Fruit fly (Drosophila melanogaster): ENCODE data around the gene naz.

naz gene

dm6 chr3R:18274328-18275098 is 54.2 kb downstream of the naz start, which contains the start of the genes Vps39 and eIF1A (continued):
- TF ChIP-seq CG14441 (GFP tag; IDR thresholded peaks at IDR 0.05) (no peak), Doc3 (GFP tag; IDR thresholded peaks at IDR 0.05; ENCODE audit: partially characterized antibody) (peak; percentile 84), CG34224 (GFP tag; IDR thresholded peaks at IDR 0.05; ENCODE audit: partially characterized antibody) (peak; percentile 93), hbn (GFP tag; IDR thresholded peaks at IDR 0.05; ENCODE audit: partially characterized antibody) (peak; percentile 81), Nf-YA (GFP tag; IDR thresholded peaks at IDR 0.05) (no peak), CG7556 (GFP tag; optimal IDR thresholded peaks at IDR 0.05) (peak; percentile 36), br (optimal IDR thresholded peaks at IDR 0.05) (no peak), CG7963 (GFP tag; IDR thresholded peaks at IDR 0.05; ENCODE audit: partially characterized antibody) (peak; percentile 66), CG43689 (GFP tag; IDR thresholded peaks at IDR 0.05) (no peak), MBD-R2 (GFP tag; IDR thresholded peaks at IDR 0.05) (peak; percentile 69), CG12391 (tag; optimal IDR thresholded peaks at IDR 0.05) (peak; percentile 58), Nf-YB (GFP tag; optimal IDR thresholded peaks at IDR 0.05) (no peak), Max (GFP tag; optimal IDR thresholded peaks at IDR 0.05) (peak; percentile 71), CG4854 (GFP tag; optimal IDR thresholded peaks at IDR 0.05) (no peak), ttk (GFP tag; IDR thresholded peaks at IDR 0.05) (no peak), CG10959 (GFP tag; IDR thresholded peaks at IDR 0.05) (no peak), CG6683 (GFP tag; optimal IDR thresholded peaks at IDR 0.05) (no peak), ase (GFP tag; IDR thresholded peaks at IDR 0.05) (no peak), CG12659 (GFP tag; optimal IDR thresholded peaks at IDR 0.05) (peak; percentile 73), fd96Cb (tag; optimal IDR thresholded peaks at IDR 0.05) (no peak), odd (GFP tag; optimal IDR thresholded peaks at IDR 0.05) (no peak), CG16779 (GFP tag; IDR thresholded peaks at IDR 0.05) (no peak), MESR4 (GFP tag; optimal IDR thresholded peaks at IDR 0.05) (peak; percentile 93), MTF-1 (GFP tag; optimal IDR thresholded peaks at IDR 0.05; ENCODE audit: borderline replicate concordance) (no peak), CG4282 (GFP tag; optimal IDR thresholded peaks at IDR 0.05) (no peak), Sox102F (GFP tag; optimal IDR thresholded peaks at IDR 0.05) (no peak), Bdp1 (GFP tag; optimal IDR thresholded peaks at IDR 0.05) (no peak), CG7928 (GFP tag; optimal IDR thresholded peaks at IDR 0.05) (no peak), tx (GFP tag; optimal IDR thresholded peaks at IDR 0.05) (peak; percentile 3), Scr (GFP tag; IDR thresholded peaks at IDR 0.05; ENCODE audit: partially characterized antibody) (peak; percentile 92), D19A (tag; optimal IDR thresholded peaks at IDR 0.05) (no peak), fd3F (GFP tag; optimal IDR thresholded peaks at IDR 0.05) (peak; percentile 27), ara (GFP tag; IDR thresholded peaks at IDR 0.05) (no peak), fru (optimal IDR thresholded peaks at IDR 0.05) (no peak), CG10366 (GFP tag; IDR thresholded peaks at IDR 0.05) (no peak; the same call in 1 of the 2 replicates), pnt (GFP tag; optimal IDR thresholded peaks at IDR 0.05) (no peak), sens-2 (GFP tag; IDR thresholded peaks at IDR 0.05) (no peak), nmo (GFP tag; optimal IDR thresholded peaks at IDR 0.05) (peak; percentile 64), NFAT (GFP tag; IDR thresholded peaks at IDR 0.05) (no peak), exex (tag; optimal IDR thresholded peaks at IDR 0.05) (no peak), CG11093 (GFP tag; IDR thresholded peaks at IDR 0.05) (no peak), CG42726 (GFP tag; IDR thresholded peaks at IDR 0.05; ENCODE audit: partially characterized antibody) (no peak), HLHmδ (GFP tag; optimal IDR thresholded peaks at IDR 0.05) (no peak), Blimp-1 (GFP tag; optimal IDR thresholded peaks at IDR 0.05) (no peak), CG2120 (GFP tag; optimal IDR thresholded peaks at IDR 0.05) (peak; percentile 67), CG7357 (GFP tag; IDR thresholded peaks at IDR 0.05) (no peak), chinmo (GFP tag; IDR thresholded peaks at IDR 0.05; ENCODE audit: partially characterized antibody) (peak; percentile 60; the same call in 1 of the 4 replicates), crol (GFP tag; IDR thresholded peaks at IDR 0.05) (no peak), Oli (tag; optimal IDR thresholded peaks at IDR 0.05) (no peak), trh (GFP tag; optimal IDR thresholded peaks at IDR 0.05) (no peak)

All from whole organism, embryonic.